Worm (Caenorhabditis elegans): ENCODE measurements around the gene C31C9.9.

DNA sequence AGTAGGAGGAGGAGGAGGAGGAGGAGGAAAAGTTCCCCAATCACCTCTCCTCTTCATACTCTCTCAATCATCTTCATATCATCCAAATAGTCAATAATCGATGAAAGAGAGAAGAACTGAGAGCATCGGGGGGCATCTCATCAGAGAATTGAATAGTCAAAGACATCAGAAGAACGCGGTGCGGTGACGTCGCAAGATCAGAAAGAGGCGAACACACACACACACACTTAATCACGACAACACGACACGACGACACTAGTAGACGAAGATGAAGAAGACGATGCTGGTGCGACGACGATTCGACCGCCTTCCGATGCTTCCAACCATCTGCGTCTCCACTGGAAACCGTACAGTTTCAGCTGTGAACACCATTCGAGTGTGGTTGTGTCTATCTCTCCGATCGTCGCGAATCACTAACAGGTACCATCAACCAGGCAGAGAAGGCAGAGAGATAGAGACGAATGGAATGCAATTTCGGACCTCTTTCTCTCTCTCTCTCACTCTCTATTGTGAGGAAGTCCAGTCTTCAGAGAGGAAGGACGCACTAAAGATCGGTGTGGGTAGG, 23.8 kb downstream of the C31C9.9 start:
- TF ChIP-seq med-1 (GFP tag; optimal IDR thresholded peaks at IDR 0.05; ENCODE audit: insufficient read depth) = no peak
- TF ChIP-seq T22C8.4 (GFP tag; IDR thresholded peaks at IDR 0.05) = no peak
- no peak for TF ChIP-seq flt-1 (GFP tag; IDR thresholded peaks at IDR 0.05)
- no peak for TF ChIP-seq tab-1 (GFP tag; IDR thresholded peaks at IDR 0.05)
- no peak for TF ChIP-seq klf-2 (GFP tag; conservative IDR thresholded peaks at IDR 0.05)
- no peak for TF ChIP-seq cog-1 (tag; optimal IDR thresholded peaks at IDR 0.05)
- TF ChIP-seq ref-1 (GFP tag; conservative IDR thresholded peaks at IDR 0.05) = no peak
